Worm (Caenorhabditis elegans) whole organism, L4/young adult: ENCODE data around the gene vps-11.
A peak's percentile ranks its signal among the peaks of the same experiment; 100 is the strongest.

ENCODE experiments used
- W03F9.2 ChIP-seq: fragments of 150-350 bp; optimal IDR thresholded peaks from 2 replicates; lab custom pipeline; 2014; ENCODE audit warnings: missing biosample characterization, missing genetic modification characterization
- dao-5 ChIP-seq: sonication (generic microtip); optimal IDR thresholded peaks from 2 replicates; lab custom pipeline; 2016; ENCODE audit warnings: missing genotype, missing genetic modification characterization, moderate library complexity, missing compliant biosample characterization
- him-1 ChIP-seq: sonication (generic microtip); optimal IDR thresholded peaks from 2 replicates; lab custom pipeline; 2016; ENCODE audit warnings: missing genotype, missing genetic modification reagents, missing genetic modification characterization, missing compliant biosample characterization

vps-11 gene

ce11 chrII:10761653-10762052 is 31.6 kb downstream of the vps-11 start:
- TF ChIP-seq W03F9.2 (tag; lab: Kevin White, UChicago) (no peak), him-1 (tag; lab: Kevin White, UChicago) (peak; percentile 65)

- TF ChIP-seq him-1 (tag; lab: Kevin White, UChicago) (no peak), dao-5 (tag; lab: Kevin White, UChicago) (no peak), W03F9.2 (tag; lab: Kevin White, UChicago) (no peak)
Measured at ce11 chrII:10760801-10761200, 32.5 kb downstream of the vps-11 start.

ce11 chrII:10759425-10759824 is 33.9 kb downstream of the vps-11 start:
- TF ChIP-seq W03F9.2 (tag; lab: Kevin White, UChicago): no peak
- no peak for TF ChIP-seq dao-5 (tag; lab: Kevin White, UChicago)
- no peak for TF ChIP-seq him-1 (tag; lab: Kevin White, UChicago)

ce11 chrII:10758951-10759350 is 34.3 kb downstream of the vps-11 start:
- TF ChIP-seq W03F9.2 (tag; lab: Kevin White, UChicago) (no peak), dao-5 (tag; lab: Kevin White, UChicago) (no peak), him-1 (tag; lab: Kevin White, UChicago) (no peak)

ce11 chrII:10755455-10755854 is 37.8 kb downstream of the vps-11 start:
- TF ChIP-seq dao-5 (tag; lab: Kevin White, UChicago) (no peak), W03F9.2 (tag; lab: Kevin White, UChicago) (no peak), him-1 (tag; lab: Kevin White, UChicago) (no peak)

ce11 chrII:10753694-10754093 is 39.6 kb downstream of the vps-11 start:
- TF ChIP-seq dao-5 (tag; lab: Kevin White, UChicago) (no peak), him-1 (tag; lab: Kevin White, UChicago) (no peak), W03F9.2 (tag; lab: Kevin White, UChicago) (no peak)

ce11 chrII:10744801-10745200 is 48.5 kb downstream of the vps-11 start:
- peak; percentile 0 for TF ChIP-seq him-1 (tag; lab: Kevin White, UChicago)
- no peak for TF ChIP-seq W03F9.2 (tag; lab: Kevin White, UChicago)
- no peak for TF ChIP-seq dao-5 (tag; lab: Kevin White, UChicago)
